Fruit fly (Drosophila melanogaster) whole organism, pupa: ENCODE data around the gene wfs1.

ENCODE experiments used
- CG10348 ChIP-seq: fragments of 200-800 bp; sonication (Bioruptor generic); IDR thresholded peaks from 2 replicates; pipeline ENCODE4 v1.3.6; 2022; ENCODE audit warnings: missing biosample characterization, missing genetic modification characterization
- CG12605 ChIP-seq: fragments of 200-800 bp; sonication (Bioruptor generic); IDR thresholded peaks from 2 replicates; pipeline ENCODE4 v1.3.6; 2022; ENCODE audit warnings: missing biosample characterization, missing genetic modification characterization
- CG13204 ChIP-seq: fragments of 200-800 bp; sonication (Bioruptor generic); optimal IDR thresholded peaks from 2 replicates; lab custom pipeline; 2018; ENCODE audit warnings: missing biosample characterization, mild to moderate bottlenecking, missing genetic modification characterization, moderate library complexity
- CG14655 ChIP-seq: fragments of 200-800 bp; sonication (Bioruptor generic); optimal IDR thresholded peaks from 3 replicates; lab custom pipeline; 2017; ENCODE audit warnings: mild to moderate bottlenecking, missing biosample characterization, missing genetic modification reagents, missing genetic modification characterization
- CG15710 ChIP-seq: fragments of 200-800 bp; sonication (Bioruptor generic); optimal IDR thresholded peaks from 2 replicates; lab custom pipeline; 2018; ENCODE audit warnings: missing biosample characterization, mild to moderate bottlenecking, missing genetic modification characterization, moderate library complexity
- CG17806 ChIP-seq: fragments of 200-800 bp; sonication (Bioruptor generic); optimal IDR thresholded peaks from 2 replicates; lab custom pipeline; 2018; ENCODE audit warnings: missing biosample characterization, mild to moderate bottlenecking, missing genetic modification characterization, moderate library complexity
- CG32121 ChIP-seq: fragments of 200-800 bp; sonication (Bioruptor generic); IDR thresholded peaks from 2 replicates; pipeline ENCODE4 v1.3.6; 2022; ENCODE audit warnings: missing biosample characterization, missing genetic modification characterization
- CG34367 ChIP-seq: fragments of 200-800 bp; sonication (Bioruptor generic); optimal IDR thresholded peaks from 2 replicates; lab custom pipeline; 2018; ENCODE audit warnings: missing biosample characterization, mild to moderate bottlenecking, missing genetic modification characterization
- CG4496 ChIP-seq: fragments of 200-800 bp; sonication (Bioruptor generic); IDR thresholded peaks from 3 replicates; pipeline ENCODE4 v1.3.6; 2022; ENCODE audit warnings: missing biosample characterization, missing genetic modification characterization
- CG8159 ChIP-seq: fragments of 200-800 bp; sonication (Bioruptor generic); optimal IDR thresholded peaks from 3 replicates; lab custom pipeline; 2018; ENCODE audit warnings: missing biosample characterization, mild to moderate bottlenecking, missing genetic modification characterization, moderate library complexity
- CG8301 ChIP-seq: fragments of 200-800 bp; sonication (Bioruptor generic); optimal IDR thresholded peaks from 2 replicates; lab custom pipeline; 2018; ENCODE audit warnings: missing biosample characterization, mild to moderate bottlenecking, missing genetic modification characterization
- CG9948 ChIP-seq: fragments of 200-800 bp; sonication (Bioruptor generic); optimal IDR thresholded peaks from 2 replicates; lab custom pipeline; 2018; ENCODE audit warnings: missing biosample characterization, mild to moderate bottlenecking, missing genetic modification characterization, moderate library complexity
- D1 ChIP-seq: fragments of 200-800 bp; sonication (Bioruptor generic); optimal IDR thresholded peaks from 2 replicates; lab custom pipeline; 2018; ENCODE audit warnings: missing biosample characterization, mild to moderate bottlenecking, missing genetic modification characterization, moderate library complexity
- EcR ChIP-seq: fragments of 200-800 bp; sonication (Bioruptor generic); optimal IDR thresholded peaks from 3 replicates; lab custom pipeline; 2019; ENCODE audit warnings: missing biosample characterization, missing genetic modification characterization, mild to moderate bottlenecking, moderate library complexity, missing genetic modification reagents
- Ets98B ChIP-seq: fragments of 200-800 bp; sonication (Bioruptor generic); IDR thresholded peaks from 2 replicates; pipeline ENCODE4 v1.3.6; 2022; ENCODE audit warnings: missing biosample characterization, missing genetic modification characterization
- Pif1A ChIP-seq: fragments of 200-800 bp; sonication (Bioruptor generic); optimal IDR thresholded peaks from 3 replicates; lab custom pipeline; 2016; ENCODE audit warnings: missing biosample characterization, missing genetic modification characterization
- Pif1B ChIP-seq: fragments of 200-800 bp; sonication (Bioruptor generic); optimal IDR thresholded peaks from 3 replicates; lab custom pipeline; 2016; ENCODE audit warnings: missing biosample characterization, missing genetic modification characterization
- Snoo ChIP-seq: fragments of 200-800 bp; sonication (Bioruptor generic); optimal IDR thresholded peaks from 3 replicates; lab custom pipeline; 2017; ENCODE audit warnings: missing biosample characterization, mild to moderate bottlenecking, missing genetic modification characterization, inconsistent platforms
- fd96Ca ChIP-seq: fragments of 200-800 bp; sonication (Bioruptor generic); IDR thresholded peaks from 3 replicates; pipeline ENCODE4 v1.3.6; 2022; ENCODE audit warnings: missing biosample characterization, missing genetic modification characterization
- gl ChIP-seq: fragments of 200-800 bp; sonication (Bioruptor generic); optimal IDR thresholded peaks from 2 replicates; lab custom pipeline; 2018; ENCODE audit warnings: missing biosample characterization, mild to moderate bottlenecking, missing genetic modification characterization
- rn ChIP-seq: fragments of 200-800 bp; sonication (Bioruptor generic); IDR thresholded peaks from 2 replicates; pipeline ENCODE4 v1.3.6; 2022; ENCODE audit warnings: missing biosample characterization, missing genetic modification characterization

The wfs1 gene

dm6 chr3R:22698208-22698607 is 8.0 kb upstream of the wfs1 start, which contains the start of gene Cyp6d4:
Gene Cyp6d4 (plus strand): TSS chr3R:22698319.
- no peak for TF ChIP-seq CG17806 (tag; lab: Kevin White, UChicago)
- no peak for TF ChIP-seq CG13204 (GFP tag; lab: Kevin White, UChicago)
- TF ChIP-seq CG9948 (tag; lab: Kevin White, UChicago), result no peak
- TF ChIP-seq CG4496, result no peak
- TF ChIP-seq CG10348 (GFP tag; lab: Robert Waterston, UW), result no peak

DNA sequence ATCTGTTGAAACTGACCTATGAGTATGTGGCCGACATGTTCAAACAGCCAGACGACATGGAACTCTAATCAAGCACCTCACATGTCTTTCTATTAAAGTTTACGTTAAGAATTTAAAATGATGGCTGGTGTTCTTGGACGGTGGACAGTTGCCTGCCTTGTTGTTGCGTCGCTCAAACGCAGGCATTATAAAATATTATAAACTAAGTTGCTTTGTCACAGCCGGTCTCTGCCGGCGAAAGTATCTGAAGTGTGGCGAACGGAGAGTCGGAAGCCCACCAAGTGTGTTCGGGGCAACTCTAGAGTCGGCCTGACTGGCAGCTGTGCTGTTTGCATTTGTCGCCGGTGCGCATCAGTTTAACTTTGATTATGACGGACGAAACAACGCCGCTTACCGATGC is 4.5 kb upstream of the wfs1 start, which contains the start of gene cd:
TSS of gene cd (plus strand) at position 301 of the 400 bp plus-strand sequence.
- TF ChIP-seq Ets98B (GFP tag; lab: Robert Waterston, UW) (no peak), CG34367 (no peak), CG15710 (tag; lab: Kevin White, UChicago) (no peak), CG4496 (no peak), D1 (tag; lab: Kevin White, UChicago) (no peak), CG17806 (tag; lab: Kevin White, UChicago) (no peak), Snoo (no peak), CG32121 (GFP tag; lab: Robert Waterston, UW) (no peak), CG8301 (no peak), CG13204 (GFP tag; lab: Kevin White, UChicago) (no peak), Pif1A (no peak), CG10348 (GFP tag; lab: Robert Waterston, UW) (no peak), EcR (GFP tag; lab: Kevin White, UChicago) (no peak), CG8159 (tag; lab: Kevin White, UChicago) (no peak), CG14655 (GFP tag; lab: Kevin White, UChicago) (no peak)

dm6 chr3R:22686336-22686874 is 3.8 kb downstream of the wfs1 start, which contains the start of the genes Gclm and CG17625:
Gene Gclm (minus strand): TSS chr3R:22686510.
Gene CG17625 (plus strand): TSS chr3R:22686849.
- peak; percentile 2 for TF ChIP-seq CG34367
- TF ChIP-seq CG32121 (GFP tag; lab: Robert Waterston, UW), result peak; percentile 49; the same call in 1 of the 2 replicates
- TF ChIP-seq CG9948 (tag; lab: Kevin White, UChicago), result peak; percentile 1
- TF ChIP-seq gl (tag; lab: Kevin White, UChicago), result peak; percentile 55
- TF ChIP-seq Pif1A, result no peak
- TF ChIP-seq CG10348 (GFP tag; lab: Robert Waterston, UW), result no peak
- TF ChIP-seq EcR (GFP tag; lab: Kevin White, UChicago), result no peak
- TF ChIP-seq CG14655 (GFP tag; lab: Kevin White, UChicago), result no peak
- TF ChIP-seq Pif1B, result no peak
- no peak for TF ChIP-seq D1 (tag; lab: Kevin White, UChicago)
- TF ChIP-seq CG17806 (tag; lab: Kevin White, UChicago), result peak; percentile 1
- peak; percentile 71 for TF ChIP-seq CG12605 (GFP tag; lab: Robert Waterston, UW)
- TF ChIP-seq Ets98B (GFP tag; lab: Robert Waterston, UW), result peak; percentile 45; the same call in 1 of the 2 replicates
- peak; percentile 52 for TF ChIP-seq Snoo
- TF ChIP-seq CG8159 (tag; lab: Kevin White, UChicago), result peak; percentile 26
- TF ChIP-seq CG13204 (GFP tag; lab: Kevin White, UChicago), result no peak
- peak; percentile 32 for TF ChIP-seq CG15710 (tag; lab: Kevin White, UChicago)
- 0 out of 3 replicates have a peak, but pooled peaks have one; percentile 58 for TF ChIP-seq fd96Ca (GFP tag; lab: Robert Waterston, UW)
- TF ChIP-seq CG8301, result peak; percentile 19
- no peak for TF ChIP-seq rn
- TF ChIP-seq CG4496, result peak; percentile 20; the same call in 1 of the 3 replicates
- TF ChIP-seq, all 21 proteins: peak for 13

DNA sequence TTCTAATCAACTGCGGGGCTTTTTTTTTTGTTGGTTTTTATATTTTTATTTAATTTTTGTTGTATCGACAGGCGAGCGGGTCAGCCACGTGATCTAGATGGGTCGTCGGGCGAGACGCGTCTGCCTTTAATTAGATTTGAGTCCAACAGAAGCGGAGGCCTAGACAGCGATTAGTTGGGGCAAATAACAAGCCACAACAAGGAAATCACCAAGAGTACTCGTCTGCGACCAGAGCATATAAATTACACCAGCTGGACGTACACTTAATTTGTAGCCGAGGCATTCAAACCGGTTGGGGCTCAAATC is 5.3 kb downstream of the wfs1 start:
- no peak for TF ChIP-seq rn
- no peak for TF ChIP-seq CG4496
- no peak for TF ChIP-seq CG8159 (tag; lab: Kevin White, UChicago)
- TF ChIP-seq EcR (GFP tag; lab: Kevin White, UChicago), result no peak
- no peak for TF ChIP-seq CG8301
- no peak for TF ChIP-seq CG13204 (GFP tag; lab: Kevin White, UChicago)
- no peak for TF ChIP-seq D1 (tag; lab: Kevin White, UChicago)
- no peak for TF ChIP-seq gl (tag; lab: Kevin White, UChicago)
- no peak for TF ChIP-seq Snoo
- no peak for TF ChIP-seq CG34367
- TF ChIP-seq CG10348 (GFP tag; lab: Robert Waterston, UW), result no peak

DNA sequence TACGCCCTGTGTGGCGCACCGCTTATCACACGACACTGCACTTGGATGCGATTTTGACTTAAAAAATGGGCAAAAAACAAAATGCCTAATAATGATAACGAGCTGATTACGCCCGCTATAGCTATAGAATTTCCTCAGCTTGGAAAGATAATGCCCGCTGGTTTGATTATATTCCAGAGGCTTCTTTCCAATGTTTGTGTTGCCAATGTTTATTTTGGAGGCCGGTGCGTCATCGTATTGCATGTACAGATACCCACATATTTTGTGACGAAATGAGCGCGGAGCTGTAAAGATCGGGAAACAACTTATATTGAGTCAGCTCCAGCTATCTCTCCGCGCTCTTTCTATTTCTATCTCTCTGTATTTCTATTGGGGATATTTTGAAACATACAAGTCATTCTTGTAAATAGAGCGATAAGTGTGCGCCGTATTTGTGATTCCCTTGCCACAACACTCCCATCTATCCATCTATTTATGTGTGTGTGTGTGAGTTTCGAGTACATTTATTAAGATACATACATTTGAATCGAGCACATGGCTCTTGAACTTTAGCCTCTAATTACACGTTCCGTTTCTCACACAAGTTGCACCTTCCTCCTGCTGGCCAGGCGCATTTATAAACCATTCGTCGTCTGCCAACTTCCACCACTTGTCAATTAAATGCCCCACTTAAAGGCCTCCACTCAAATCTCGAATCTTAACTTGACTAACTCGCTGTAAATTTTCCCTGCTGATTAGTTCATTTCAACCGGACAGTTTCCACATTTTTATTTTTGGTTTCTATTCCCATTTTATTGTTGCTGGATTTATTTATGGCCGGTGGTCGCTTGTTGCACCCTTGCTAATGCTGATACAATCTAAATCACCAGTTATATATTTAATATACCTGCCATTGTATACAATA is 5.9 kb downstream of the wfs1 start:
- TF ChIP-seq rn (no peak), CG34367 (no peak), gl (tag; lab: Kevin White, UChicago) (no peak), CG14655 (GFP tag; lab: Kevin White, UChicago) (no peak), fd96Ca (GFP tag; lab: Robert Waterston, UW) (no peak), CG4496 (no peak), Ets98B (GFP tag; lab: Robert Waterston, UW) (no peak), CG8159 (tag; lab: Kevin White, UChicago) (no peak), CG9948 (tag; lab: Kevin White, UChicago) (no peak), D1 (tag; lab: Kevin White, UChicago) (no peak), Snoo (no peak), CG15710 (tag; lab: Kevin White, UChicago) (no peak), CG8301 (no peak), CG32121 (GFP tag; lab: Robert Waterston, UW) (no peak), CG12605 (GFP tag; lab: Robert Waterston, UW) (no peak), CG17806 (tag; lab: Kevin White, UChicago) (no peak), Pif1A (no peak), Pif1B (no peak), CG13204 (GFP tag; lab: Kevin White, UChicago) (no peak)
